Fruit fly (Drosophila melanogaster) whole organism, embryonic: ENCODE measurements around the gene CG43799.

Experiments used
- Atf6 ChIP-seq: fragments of 200-800 bp; sonication (Bioruptor generic); IDR thresholded peaks from 2 replicates; pipeline ENCODE4 v1.3.6; 2022; ENCODE audit warnings: missing biosample characterization, missing genetic modification characterization
- CG1024 ChIP-seq: fragments of 200-800 bp; sonication (Bioruptor generic); IDR thresholded peaks from 2 replicates; pipeline ENCODE4 v1.3.6; 2022; ENCODE audit warnings: missing biosample characterization, missing genetic modification characterization
- CG11696 ChIP-seq: fragments of 200-800 bp; sonication (Bioruptor generic); IDR thresholded peaks from 2 replicates; pipeline ENCODE4 v1.3.6; 2022; ENCODE audit warnings: missing biosample characterization, missing genetic modification characterization
- CG12104 ChIP-seq: fragments of 200-800 bp; sonication (Bioruptor generic); optimal IDR thresholded peaks from 3 replicates; lab custom pipeline; 2016; ENCODE audit warnings: missing biosample characterization, missing genetic modification characterization
- CG12299 ChIP-seq: fragments of 200-800 bp; sonication (Bioruptor generic); optimal IDR thresholded peaks from 2 replicates; lab custom pipeline; 2018; ENCODE audit warnings: missing biosample characterization, mild to moderate bottlenecking, missing genetic modification characterization
- CG1233 ChIP-seq: fragments of 200-800 bp; sonication (Bioruptor generic); optimal IDR thresholded peaks from 4 replicates; lab custom pipeline; 2018; ENCODE audit warnings: missing biosample characterization, mild to moderate bottlenecking, missing genetic modification characterization
- CG13287 ChIP-seq: fragments of 200-800 bp; sonication (Bioruptor generic); IDR thresholded peaks from 2 replicates; pipeline ENCODE4 v1.3.6; 2022; ENCODE audit warnings: missing biosample characterization, missing genetic modification characterization; ENCODE audit not compliant: partially characterized antibody
- CG14710 ChIP-seq: fragments of 200-800 bp; sonication (Bioruptor generic); optimal IDR thresholded peaks from 3 replicates; lab custom pipeline; 2019; ENCODE audit warnings: missing biosample characterization, mild to moderate bottlenecking, missing genetic modification characterization, moderate library complexity
- CG15269 ChIP-seq: fragments of 200-800 bp; sonication (Bioruptor generic); optimal IDR thresholded peaks from 2 replicates; lab custom pipeline; 2018; ENCODE audit warnings: missing biosample characterization, mild to moderate bottlenecking, missing genetic modification characterization, moderate library complexity
- CG15514 ChIP-seq: fragments of 200-800 bp; sonication (Bioruptor generic); optimal IDR thresholded peaks from 3 replicates; lab custom pipeline; 2017; ENCODE audit warnings: missing biosample characterization, missing genetic modification characterization, mild to moderate bottlenecking, moderate library complexity, missing genetic modification reagents
- CG18476 ChIP-seq: fragments of 200-800 bp; sonication (Bioruptor generic); optimal IDR thresholded peaks from 2 replicates; lab custom pipeline; 2016; ENCODE audit warnings: missing biosample characterization, mild to moderate bottlenecking, missing genetic modification characterization
- CG31365 ChIP-seq: fragments of 200-800 bp; sonication (Bioruptor generic); optimal IDR thresholded peaks from 2 replicates; lab custom pipeline; 2018; ENCODE audit warnings: missing biosample characterization, mild to moderate bottlenecking, missing genetic modification characterization
- CG31441 ChIP-seq: fragments of 200-800 bp; sonication (Bioruptor generic); IDR thresholded peaks from 2 replicates; pipeline ENCODE4 v1.3.6; 2022; ENCODE audit warnings: missing biosample characterization, missing genetic modification characterization
- CG32772 ChIP-seq: fragments of 200-800 bp; sonication (Bioruptor generic); IDR thresholded peaks from 2 replicates; pipeline ENCODE4 v1.3.6; 2022; ENCODE audit warnings: missing biosample characterization, missing genetic modification characterization
- CG6765 ChIP-seq: fragments of 200-800 bp; sonication (Bioruptor generic); optimal IDR thresholded peaks from 3 replicates; lab custom pipeline; 2017; ENCODE audit warnings: missing biosample characterization, mild to moderate bottlenecking, missing genetic modification characterization
- CG6791 ChIP-seq: fragments of 200-800 bp; sonication (Bioruptor generic); IDR thresholded peaks from 3 replicates; pipeline ENCODE4 v1.3.6; 2022; ENCODE audit warnings: missing biosample characterization, missing genetic modification characterization; ENCODE audit not compliant: partially characterized antibody
- CG8388 ChIP-seq: fragments of 200-800 bp; sonication (Bioruptor generic); optimal IDR thresholded peaks from 2 replicates; lab custom pipeline; 2019; ENCODE audit warnings: missing biosample characterization, mild to moderate bottlenecking, missing genetic modification characterization, moderate library complexity
- CG9932 ChIP-seq: fragments of 200-800 bp; sonication (Bioruptor generic); IDR thresholded peaks from 2 replicates; pipeline ENCODE4 v1.3.6; 2022; ENCODE audit warnings: missing biosample characterization, missing genetic modification characterization
- D19A ChIP-seq: fragments of 200-800 bp; optimal IDR thresholded peaks from 3 replicates; lab custom pipeline; 2019; ENCODE audit warnings: missing biosample characterization, mild to moderate bottlenecking, missing genetic modification characterization, moderate library complexity
- Dek ChIP-seq: fragments of 200-800 bp; sonication (Bioruptor generic); optimal IDR thresholded peaks from 3 replicates; lab custom pipeline; 2019; ENCODE audit warnings: missing biosample characterization, mild to moderate bottlenecking, missing genetic modification characterization, moderate library complexity
- Fer2 ChIP-seq: fragments of 200-800 bp; sonication (Bioruptor generic); optimal IDR thresholded peaks from 2 replicates; lab custom pipeline; 2018; ENCODE audit warnings: missing biosample characterization, mild to moderate bottlenecking, missing genetic modification characterization, moderate library complexity
- Hey ChIP-seq: fragments of 200-800 bp; sonication (Bioruptor generic); optimal IDR thresholded peaks from 3 replicates; lab custom pipeline; 2018; ENCODE audit warnings: missing biosample characterization, mild to moderate bottlenecking, missing genetic modification characterization
- Kr ChIP-seq: fragments of 200-800 bp; sonication (Bioruptor generic); optimal IDR thresholded peaks from 2 replicates; lab custom pipeline; 2017; ENCODE audit warnings: missing biosample characterization, mild to moderate bottlenecking, missing genetic modification characterization
- Lpt ChIP-seq: fragments of >200 bp; optimal IDR thresholded peaks from 2 replicates; lab custom pipeline; 2018; ENCODE audit warnings: missing biosample characterization, missing genetic modification characterization
- MBD-R2 ChIP-seq: fragments of 200-800 bp; sonication (Bioruptor generic); IDR thresholded peaks from 2 replicates; pipeline ENCODE4 v1.3.6; 2022; ENCODE audit warnings: missing biosample characterization, missing genetic modification characterization
- Max ChIP-seq: fragments of 200-800 bp; sonication (Bioruptor generic); optimal IDR thresholded peaks from 2 replicates; lab custom pipeline; 2016; ENCODE audit warnings: missing biosample characterization, mild to moderate bottlenecking, missing genetic modification characterization
- Mrtf ChIP-seq: fragments of 200-800 bp; sonication (Bioruptor generic); IDR thresholded peaks from 3 replicates; pipeline ENCODE4 v1.3.6; 2022; ENCODE audit warnings: missing biosample characterization, missing genetic modification characterization
- Nf-YA ChIP-seq: fragments of 200-800 bp; sonication (Bioruptor generic); IDR thresholded peaks from 2 replicates; pipeline ENCODE4 v1.3.6; 2022; ENCODE audit warnings: missing biosample characterization, missing genetic modification characterization
- Optix ChIP-seq: fragments of 200-800 bp; sonication (Bioruptor generic); IDR thresholded peaks from 3 replicates; pipeline ENCODE4 v1.3.6; 2022; ENCODE audit warnings: missing biosample characterization, missing genetic modification characterization
- Six4 ChIP-seq: fragments of 200-800 bp; sonication (Bioruptor generic); optimal IDR thresholded peaks from 2 replicates; lab custom pipeline; 2016; ENCODE audit warnings: missing biosample characterization, missing genetic modification characterization
- Sry-δ ChIP-seq: fragments of 200-800 bp; sonication (Bioruptor generic); optimal IDR thresholded peaks from 2 replicates; lab custom pipeline; 2016; ENCODE audit warnings: missing biosample characterization, missing genetic modification characterization
- cg ChIP-seq: fragments of 200-800 bp; sonication (Bioruptor generic); optimal IDR thresholded peaks from 3 replicates; lab custom pipeline; 2019; ENCODE audit warnings: missing biosample characterization, mild to moderate bottlenecking, missing genetic modification characterization, moderate library complexity
- crol ChIP-seq: fragments of 200-800 bp; sonication (Bioruptor generic); IDR thresholded peaks from 2 replicates; pipeline ENCODE4 v1.3.6; 2022; ENCODE audit warnings: missing biosample characterization, missing genetic modification characterization
- disco-r ChIP-seq: fragments of 200-800 bp; sonication (Bioruptor generic); optimal IDR thresholded peaks from 2 replicates; lab custom pipeline; 2016; ENCODE audit warnings: missing biosample characterization, missing genetic modification characterization
- fd102C ChIP-seq: fragments of 200-800 bp; sonication (Bioruptor generic); optimal IDR thresholded peaks from 2 replicates; lab custom pipeline; 2018; ENCODE audit warnings: missing biosample characterization, mild to moderate bottlenecking, missing genetic modification characterization, moderate library complexity
- klu ChIP-seq: fragments of 200-800 bp; sonication (Bioruptor generic); IDR thresholded peaks from 2 replicates; pipeline ENCODE4 v1.3.6; 2022; ENCODE audit warnings: missing biosample characterization, missing genetic modification characterization
- knrl ChIP-seq: fragments of 200-800 bp; sonication (Bioruptor generic); IDR thresholded peaks from 3 replicates; pipeline ENCODE4 v1.3.6; 2022; ENCODE audit warnings: missing biosample characterization, missing genetic modification characterization; ENCODE audit not compliant: partially characterized antibody
- lov ChIP-seq, 2 experiments: fragments of 200-800 bp in 1 of 2; fragments of >200 bp in 1 of 2; sonication (Bioruptor generic) in 1 of 2; IDR thresholded peaks in 1 of 2; optimal IDR thresholded peaks in 1 of 2; 2 replicates in 1 of 2; 3 replicates in 1 of 2; pipeline versions ENCODE4 v1.3.6 to Lab custom; 2017 to 2022; ENCODE audit warnings: missing biosample characterization in 1 of 2, missing genetic modification characterization in 1 of 2
- maf-S ChIP-seq: fragments of 200-800 bp; sonication (Bioruptor generic); optimal IDR thresholded peaks from 2 replicates; lab custom pipeline; 2016; ENCODE audit warnings: missing biosample characterization, missing genetic modification characterization
- org-1 ChIP-seq: fragments of 200-800 bp; sonication (Bioruptor generic); optimal IDR thresholded peaks from 2 replicates; lab custom pipeline; 2017; ENCODE audit warnings: missing biosample characterization, missing genetic modification characterization
- pho ChIP-seq: fragments of 200-800 bp; sonication (Bioruptor generic); optimal IDR thresholded peaks from 2 replicates; lab custom pipeline; 2016; ENCODE audit warnings: missing biosample characterization, missing genetic modification characterization
- pros ChIP-seq: fragments of 200-800 bp; sonication (Bioruptor generic); optimal IDR thresholded peaks from 3 replicates; lab custom pipeline; 2019; ENCODE audit warnings: missing biosample characterization, mild to moderate bottlenecking, missing genetic modification characterization, moderate library complexity
- row ChIP-seq: fragments of 200-800 bp; sonication (Bioruptor generic); IDR thresholded peaks from 3 replicates; pipeline ENCODE4 v1.3.6; 2022; ENCODE audit warnings: missing biosample characterization, missing genetic modification characterization
- sens ChIP-seq: fragments of 200-800 bp; sonication (Bioruptor generic); peaks from one replicate; lab custom pipeline; 2016; ENCODE audit warnings: missing biosample characterization, missing genetic modification characterization
- sens-2 ChIP-seq: fragments of 200-800 bp; sonication (Bioruptor generic); IDR thresholded peaks from 2 replicates; pipeline ENCODE4 v1.3.6; 2022; ENCODE audit warnings: missing biosample characterization, missing genetic modification characterization
- shn ChIP-seq: fragments of 200-800 bp; sonication (Bioruptor generic); optimal IDR thresholded peaks from 3 replicates; lab custom pipeline; 2016; ENCODE audit warnings: missing biosample characterization, missing genetic modification characterization
- ssp ChIP-seq: fragments of 200-800 bp; sonication (Bioruptor generic); IDR thresholded peaks from 2 replicates; pipeline ENCODE4 v1.3.6; 2022; ENCODE audit warnings: missing biosample characterization, missing genetic modification characterization
- tgo ChIP-seq: fragments of 200-800 bp; sonication (Bioruptor generic); IDR thresholded peaks from 3 replicates; pipeline ENCODE4 v1.3.6; 2022; ENCODE audit warnings: missing biosample characterization, missing genetic modification characterization
- tio ChIP-seq: fragments of 200-800 bp; sonication (Bioruptor generic); optimal IDR thresholded peaks from 2 replicates; lab custom pipeline; 2017; ENCODE audit warnings: missing biosample characterization, missing genetic modification characterization, inconsistent platforms
- vnd ChIP-seq: fragments of 200-800 bp; sonication (Bioruptor generic); IDR thresholded peaks from 3 replicates; pipeline ENCODE4 v1.3.6; 2022; ENCODE audit warnings: missing biosample characterization, missing genetic modification characterization; ENCODE audit not compliant: partially characterized antibody

CG43799 gene

DNA sequence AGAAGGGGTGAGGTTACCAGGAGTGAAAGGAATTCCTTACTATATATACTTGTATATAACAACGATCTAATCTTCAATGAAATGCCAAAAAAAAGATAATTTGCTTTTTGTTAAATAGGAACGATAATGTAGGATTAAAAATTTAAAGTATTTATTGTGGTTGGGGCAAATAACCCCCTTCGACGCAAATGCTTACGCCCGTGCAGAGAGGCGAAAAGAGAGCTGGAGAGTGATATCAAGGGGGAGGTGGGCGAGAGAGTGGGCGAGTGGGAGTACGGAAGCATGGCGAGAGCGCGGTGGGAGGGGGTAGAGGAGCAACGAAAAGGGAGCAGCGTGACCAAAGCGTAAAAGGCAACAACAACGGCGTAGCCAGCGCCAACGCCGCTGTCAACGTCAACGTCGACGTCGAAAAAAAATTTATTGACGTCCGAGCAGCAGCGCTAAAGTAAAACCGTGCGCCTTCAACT, 39.0 kb upstream of the CG43799 start (continued):
- TF ChIP-seq Mrtf (GFP tag; lab: Robert Waterston, UW) (peak; percentile 98), CG1233 (GFP tag; lab: Kevin White, UChicago) (peak; percentile 97), tio (GFP tag; lab: Kevin White, UChicago) (peak; percentile 97), Dek (tag; lab: Kevin White, UChicago) (peak; percentile 97), CG9932 (GFP tag; lab: Robert Waterston, UW) (peak; percentile 97), CG11696 (GFP tag; lab: Robert Waterston, UW) (peak; percentile 91), Fer2 (tag; lab: Kevin White, UChicago) (peak; percentile 96), pho (GFP tag; lab: Kevin White, UChicago) (peak; percentile 98), ssp (GFP tag; lab: Robert Waterston, UW) (peak; percentile 93), Atf6 (GFP tag; lab: Robert Waterston, UW) (peak; percentile 98), CG8388 (GFP tag; lab: Kevin White, UChicago) (peak; percentile 97), Nf-YA (peak; percentile 94), vnd (GFP tag; lab: Robert Waterston, UW) (no peak), MBD-R2 (GFP tag; lab: Robert Waterston, UW) (peak; percentile 87), row (GFP tag; lab: Robert Waterston, UW) (peak; percentile 99), org-1 (GFP tag; lab: Kevin White, UChicago) (peak; percentile 99), CG14710 (peak; percentile 96), sens (GFP tag; lab: Kevin White, UChicago) (peak; percentile 100), sens-2 (GFP tag; lab: Robert Waterston, UW) (peak; percentile 93), D19A (tag; lab: Kevin White, UChicago) (peak; percentile 95), CG6791 (GFP tag; lab: Robert Waterston, UW) (no peak), shn (GFP tag; lab: Kevin White, UChicago) (peak; percentile 96), fd102C (GFP tag; lab: Kevin White, UChicago) (peak; percentile 69), Kr (GFP tag; lab: Kevin White, UChicago) (peak; percentile 42), Max (peak; percentile 97), CG13287 (GFP tag; lab: Robert Waterston, UW) (peak; percentile 33; the same call in 1 of the 2 replicates), pros (GFP tag; lab: Kevin White, UChicago) (peak; percentile 87), CG31365 (tag; lab: Kevin White, UChicago) (peak; percentile 85), lov (optimal IDR thresholded peaks at IDR 0.05; lab: Kevin White, UChicago) (no peak), lov (GFP tag; IDR thresholded peaks at IDR 0.05; lab: Robert Waterston, UW) (peak; percentile 96), maf-S (GFP tag; lab: Kevin White, UChicago) (peak; percentile 95), Hey (tag; lab: Kevin White, UChicago) (peak; percentile 86), CG1024 (peak; percentile 91), CG6765 (GFP tag; lab: Kevin White, UChicago) (peak; percentile 95), Sry-δ (GFP tag; lab: Kevin White, UChicago) (peak; percentile 57), knrl (GFP tag; lab: Robert Waterston, UW) (no peak; the same call in 2 of the 3 replicates), Six4 (GFP tag; lab: Kevin White, UChicago) (peak; percentile 97), CG15269 (tag; lab: Kevin White, UChicago) (peak; percentile 99), CG12299 (peak; percentile 98), tgo (GFP tag; lab: Robert Waterston, UW) (peak; percentile 99), cg (GFP tag; lab: Kevin White, UChicago) (no peak), CG32772 (peak; percentile 98), CG31441 (peak; percentile 97), CG15514 (GFP tag; lab: Kevin White, UChicago) (peak; percentile 91), klu (GFP tag; lab: Robert Waterston, UW) (peak; percentile 97), CG18476 (GFP tag; lab: Kevin White, UChicago) (peak; percentile 96), CG12104 (peak; percentile 97), Optix (GFP tag; lab: Robert Waterston, UW) (peak; percentile 97), Lpt (GFP tag; lab: Kevin White, UChicago) (no peak), disco-r (peak; percentile 95), crol (peak; percentile 99)
